Worm (Caenorhabditis elegans) whole organism, mixed stage, embryonic: ENCODE data around the gene srh-37.

Source experiments
- drap-1 ChIP-seq: fragments of 200-800 bp; sonication (Bioruptor generic); optimal IDR thresholded peaks from 3 replicates; lab custom pipeline; 2018; ENCODE audit warnings: mild to moderate bottlenecking, missing genetic modification characterization, missing compliant biosample characterization
- elt-3 ChIP-seq: fragments of 150-350 bp; optimal IDR thresholded peaks from 2 replicates; lab custom pipeline; 2014; ENCODE audit warnings: missing biosample characterization, missing genetic modification characterization
- mab-5 ChIP-seq: fragments of 150-350 bp; optimal IDR thresholded peaks from 2 replicates; lab custom pipeline; 2014; ENCODE audit warnings: missing biosample characterization, missing genetic modification characterization
- nhr-12 ChIP-seq: fragments of 150-350 bp; optimal IDR thresholded peaks from 2 replicates; lab custom pipeline; 2014; ENCODE audit warnings: missing biosample characterization, missing genetic modification characterization
- nhr-237 ChIP-seq: fragments of 150-350 bp; optimal IDR thresholded peaks from 2 replicates; lab custom pipeline; 2014; ENCODE audit warnings: missing biosample characterization, missing genetic modification characterization
- pha-4 ChIP-seq: fragments of 150-350 bp; optimal IDR thresholded peaks from 2 replicates; lab custom pipeline; 2018; ENCODE audit warnings: missing biosample characterization, missing genetic modification reagents, missing genetic modification characterization
- tbx-8 ChIP-seq: fragments of 200-800 bp; sonication (Bioruptor generic); optimal IDR thresholded peaks from 2 replicates; lab custom pipeline; 2018; ENCODE audit warnings: mild to moderate bottlenecking, missing genetic modification characterization, moderate library complexity, missing compliant biosample characterization
- unc-39 ChIP-seq: fragments of 150-350 bp; optimal IDR thresholded peaks from 2 replicates; lab custom pipeline; 2014; ENCODE audit warnings: missing biosample characterization, missing genetic modification characterization
- ztf-11 ChIP-seq: fragments of 150-350 bp; optimal IDR thresholded peaks from 2 replicates; lab custom pipeline; 2014; ENCODE audit warnings: missing biosample characterization, missing genetic modification characterization

DNA sequence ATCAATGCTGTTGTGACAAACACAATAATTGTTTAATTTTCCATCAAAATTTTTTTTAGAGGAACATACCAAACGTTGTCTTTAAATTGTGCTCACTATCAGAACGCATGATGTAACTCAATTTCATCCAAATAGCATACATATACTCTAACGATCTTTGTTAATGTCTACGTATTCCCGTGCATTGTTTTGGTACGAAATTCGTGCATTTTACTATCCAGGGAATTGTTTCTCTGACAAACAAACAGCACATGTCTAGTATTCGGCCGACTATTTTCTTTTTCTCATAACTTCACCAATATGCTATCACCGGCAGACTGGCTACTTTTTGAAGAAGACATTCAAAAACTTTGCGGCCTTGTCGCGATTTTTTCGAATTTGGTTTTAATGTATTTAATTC lies 20.9 kb downstream of the srh-37 start, which contains the start of gene str-196:
- TF ChIP-seq pha-4 (tag; lab: Kevin White, UChicago) (no peak), ztf-11 (tag; lab: Kevin White, UChicago) (no peak), unc-39 (tag; lab: Kevin White, UChicago) (no peak), elt-3 (tag; lab: Kevin White, UChicago) (no peak), nhr-237 (tag; lab: Kevin White, UChicago) (no peak), drap-1 (GFP tag; lab: Kevin White, UChicago) (no peak), nhr-12 (tag; lab: Kevin White, UChicago) (no peak), mab-5 (tag; lab: Kevin White, UChicago) (no peak), tbx-8 (GFP tag; lab: Kevin White, UChicago) (no peak)
